Worm (Caenorhabditis elegans) whole organism, L2 larva: Measurements from ENCODE around the gene C03F11.4.

Source experiments
- ama-1 ChIP-seq: fragments of 150-350 bp; optimal IDR thresholded peaks from 2 replicates; lab custom pipeline; 2018; ENCODE audit warnings: inconsistent platforms
- blmp-1 ChIP-seq: sonication (generic microtip); optimal IDR thresholded peaks from 2 replicates; lab custom pipeline; 2017; ENCODE audit warnings: missing genetic modification characterization, mild to moderate bottlenecking, missing compliant biosample characterization, antibody characterized with exemption, moderate library complexity; ENCODE audit not compliant: insufficient read depth
- crh-2 ChIP-seq: sonication (generic microtip); optimal IDR thresholded peaks from 2 replicates; lab custom pipeline; 2017; ENCODE audit warnings: missing biosample characterization, missing genetic modification characterization
- egl-27 ChIP-seq: sonication (generic microtip); optimal IDR thresholded peaks from 3 replicates; lab custom pipeline; 2017; ENCODE audit warnings: missing biosample characterization, missing genetic modification reagents, missing genetic modification characterization
- lsy-2 ChIP-seq, 2 experiments: fragments of 150-350 bp in 1 of 2; sonication (generic microtip) in 1 of 2; optimal IDR thresholded peaks; 2 replicates each; lab custom pipeline; 2014 to 2017; ENCODE audit warnings: missing biosample characterization in 2 of 2, missing genetic modification characterization in 2 of 2
- nhr-12 ChIP-seq: fragments of 150-350 bp; optimal IDR thresholded peaks from 2 replicates; lab custom pipeline; 2014; ENCODE audit warnings: missing biosample characterization, missing genetic modification characterization
- sma-3 ChIP-seq: sonication (generic microtip); optimal IDR thresholded peaks from 2 replicates; lab custom pipeline; 2016; ENCODE audit warnings: missing genetic modification reagents, missing genetic modification characterization, missing compliant biosample characterization
- zag-1 ChIP-seq: fragments of 150-350 bp; optimal IDR thresholded peaks from 2 replicates; lab custom pipeline; 2014; ENCODE audit warnings: missing biosample characterization, missing genetic modification characterization

- TF ChIP-seq egl-27 (no peak), sma-3 (GFP tag; lab: Kevin White, UChicago) (no peak), nhr-12 (no peak), zag-1 (tag; lab: Kevin White, UChicago) (no peak), blmp-1 (no peak), crh-2 (tag; lab: Kevin White, UChicago) (no peak), ama-1 (no peak), lsy-2 (tag; optimal IDR thresholded peaks at IDR 0.05; lab: Kevin White, UChicago) (no peak)
Observed at ce11 chrX:5360682-5361081, 45.6 kb downstream of the C03F11.4 start.
